Worm (Caenorhabditis elegans) whole organism, L2 larva: ENCODE results near the gene npr-27.

Source experiments
- C34F6.9 ChIP-seq: fragments of 150-350 bp; optimal IDR thresholded peaks from 2 replicates; lab custom pipeline; 2014; ENCODE audit warnings: missing biosample characterization, missing genetic modification characterization
- Y55F3AM.14 ChIP-seq: fragments of 200-800 bp; sonication (Bioruptor generic); optimal IDR thresholded peaks from 2 replicates; lab custom pipeline; 2018; ENCODE audit warnings: mild to moderate bottlenecking, missing genetic modification characterization, missing compliant biosample characterization
- ZK546.5 ChIP-seq: sonication (generic microtip); optimal IDR thresholded peaks from 2 replicates; lab custom pipeline; 2017; ENCODE audit warnings: missing biosample characterization, missing genetic modification characterization
- aly-2 ChIP-seq: fragments of 150-350 bp; optimal IDR thresholded peaks from 2 replicates; lab custom pipeline; 2014; ENCODE audit warnings: missing biosample characterization, missing genetic modification characterization
- ama-1 ChIP-seq: fragments of 150-350 bp; optimal IDR thresholded peaks from 2 replicates; lab custom pipeline; 2018; ENCODE audit warnings: inconsistent platforms
- blmp-1 ChIP-seq: sonication (generic microtip); optimal IDR thresholded peaks from 2 replicates; lab custom pipeline; 2017; ENCODE audit warnings: missing genetic modification characterization, mild to moderate bottlenecking, missing compliant biosample characterization, antibody characterized with exemption, moderate library complexity; ENCODE audit not compliant: insufficient read depth
- ceh-16 ChIP-seq: fragments of 150-350 bp; optimal IDR thresholded peaks from 2 replicates; lab custom pipeline; 2014; ENCODE audit warnings: missing biosample characterization, missing genetic modification characterization
- ceh-82 ChIP-seq: fragments of 150-350 bp; optimal IDR thresholded peaks from 2 replicates; lab custom pipeline; 2014; ENCODE audit warnings: missing biosample characterization, missing genetic modification characterization
- crh-2 ChIP-seq: sonication (generic microtip); optimal IDR thresholded peaks from 2 replicates; lab custom pipeline; 2017; ENCODE audit warnings: missing biosample characterization, missing genetic modification characterization
- dmd-4 ChIP-seq: sonication (generic microtip); optimal IDR thresholded peaks from 2 replicates; lab custom pipeline; 2017; ENCODE audit warnings: missing biosample characterization, missing genetic modification characterization
- egl-27 ChIP-seq: sonication (generic microtip); optimal IDR thresholded peaks from 3 replicates; lab custom pipeline; 2017; ENCODE audit warnings: missing biosample characterization, missing genetic modification reagents, missing genetic modification characterization
- elt-1 ChIP-seq: fragments of 150-350 bp; optimal IDR thresholded peaks from 2 replicates; lab custom pipeline; 2014; ENCODE audit warnings: missing biosample characterization, missing genetic modification characterization
- elt-3 ChIP-seq: sonication (generic microtip); optimal IDR thresholded peaks from 2 replicates; lab custom pipeline; 2017; ENCODE audit warnings: missing biosample characterization, missing genetic modification characterization
- lin-13 ChIP-seq: fragments of 150-350 bp; optimal IDR thresholded peaks from 2 replicates; lab custom pipeline; 2014; ENCODE audit warnings: missing biosample characterization, missing genetic modification reagents, missing genetic modification characterization
- lin-39 ChIP-seq: fragments of 150-350 bp; optimal IDR thresholded peaks from 2 replicates; lab custom pipeline; 2014; ENCODE audit warnings: missing biosample characterization, missing genetic modification reagents, missing genetic modification characterization
- nhr-10 ChIP-seq: sonication (generic microtip); optimal IDR thresholded peaks from 2 replicates; lab custom pipeline; 2017; ENCODE audit warnings: missing biosample characterization, missing genetic modification characterization
- nhr-11 ChIP-seq: fragments of 150-350 bp; optimal IDR thresholded peaks from 2 replicates; lab custom pipeline; 2014; ENCODE audit warnings: missing biosample characterization, missing genetic modification characterization
- nhr-12 ChIP-seq: fragments of 150-350 bp; optimal IDR thresholded peaks from 2 replicates; lab custom pipeline; 2014; ENCODE audit warnings: missing biosample characterization, missing genetic modification characterization
- nhr-129 ChIP-seq: fragments of 150-350 bp; optimal IDR thresholded peaks from 2 replicates; lab custom pipeline; 2014; ENCODE audit warnings: missing biosample characterization, missing genetic modification characterization
- nhr-21 ChIP-seq: fragments of 150-350 bp; optimal IDR thresholded peaks from 2 replicates; lab custom pipeline; 2014; ENCODE audit warnings: missing biosample characterization, missing genetic modification characterization
- nhr-23 ChIP-seq: fragments of 150-350 bp; optimal IDR thresholded peaks from 2 replicates; lab custom pipeline; 2014; ENCODE audit warnings: missing biosample characterization, missing genetic modification reagents, missing genetic modification characterization
- nhr-237 ChIP-seq: fragments of 150-350 bp; optimal IDR thresholded peaks from 2 replicates; lab custom pipeline; 2014; ENCODE audit warnings: missing biosample characterization, missing genetic modification characterization
- nhr-25 ChIP-seq: fragments of 150-350 bp; sonication (generic microtip); optimal IDR thresholded peaks from 3 replicates; lab custom pipeline; 2014; ENCODE audit warnings: missing biosample characterization, missing genetic modification characterization
- nhr-77 ChIP-seq: fragments of 150-350 bp; optimal IDR thresholded peaks from 2 replicates; lab custom pipeline; 2014; ENCODE audit warnings: missing biosample characterization, missing genetic modification characterization
- skn-1 ChIP-seq: sonication (generic microtip); optimal IDR thresholded peaks from 2 replicates; lab custom pipeline; 2017; ENCODE audit warnings: missing biosample characterization, missing genetic modification characterization
- sma-3 ChIP-seq: sonication (generic microtip); optimal IDR thresholded peaks from 2 replicates; lab custom pipeline; 2016; ENCODE audit warnings: missing genetic modification reagents, missing genetic modification characterization, missing compliant biosample characterization
- sma-9 ChIP-seq, 2 experiments: fragments of 150-350 bp in 1 of 2; sonication (generic microtip) in 1 of 2; optimal IDR thresholded peaks; 2 replicates each; lab custom pipeline; 2014 to 2016; ENCODE audit warnings: missing genetic modification characterization in 2 of 2, mild to moderate bottlenecking in 1 of 2, missing biosample characterization in 1 of 2, missing compliant biosample characterization in 1 of 2, missing genetic modification reagents in 1 of 2, moderate library complexity in 1 of 2
- snpc-4 ChIP-seq: fragments of 150-350 bp; optimal IDR thresholded peaks from 2 replicates; lab custom pipeline; 2014; ENCODE audit warnings: missing biosample characterization, missing genetic modification characterization
- unc-39 ChIP-seq: fragments of 150-350 bp; optimal IDR thresholded peaks from 2 replicates; lab custom pipeline; 2014; ENCODE audit warnings: missing biosample characterization, missing genetic modification characterization
- unc-55 ChIP-seq: fragments of 150-350 bp; sonication (generic microtip); optimal IDR thresholded peaks from 3 replicates; lab custom pipeline; 2014; ENCODE audit warnings: missing biosample characterization, missing genetic modification reagents, missing genetic modification characterization
- zag-1 ChIP-seq: fragments of 150-350 bp; optimal IDR thresholded peaks from 2 replicates; lab custom pipeline; 2014; ENCODE audit warnings: missing biosample characterization, missing genetic modification characterization
- ztf-1 ChIP-seq: fragments of 200-800 bp; sonication (Bioruptor generic); conservative IDR thresholded peaks from 2 replicates; pipeline ENCODE4 v1.3.6; 2022; ENCODE audit warnings: missing genetic modification characterization, missing compliant biosample characterization
- ztf-11 ChIP-seq: sonication (generic microtip); optimal IDR thresholded peaks from 2 replicates; lab custom pipeline; 2017; ENCODE audit warnings: missing biosample characterization, missing genetic modification characterization
- ztf-4 ChIP-seq: fragments of 150-350 bp; optimal IDR thresholded peaks from 2 replicates; lab custom pipeline; 2014; ENCODE audit warnings: missing biosample characterization, missing genetic modification characterization

Gene npr-27

ce11 chrIV:7291957-7292356 lies 13.5 kb upstream of the npr-27 start, which contains the start of gene F42C5.4:
F42C5.4 (minus strand) TSS chrIV:7292127.
- TF ChIP-seq dmd-4 (tag; lab: Kevin White, UChicago) (no peak), C34F6.9 (no peak), lin-13 (no peak), ceh-16 (tag; lab: Kevin White, UChicago) (no peak), lin-39 (no peak), elt-3 (tag; lab: Kevin White, UChicago) (no peak), nhr-11 (tag; lab: Kevin White, UChicago) (no peak), nhr-77 (no peak), ztf-11 (tag; lab: Kevin White, UChicago) (no peak), sma-9 (GFP tag; optimal IDR thresholded peaks at IDR 0.05; lab: Kevin White, UChicago) (no peak), sma-9 (tag; optimal IDR thresholded peaks at IDR 0.05; lab: Kevin White, UChicago) (no peak), nhr-21 (tag; lab: Kevin White, UChicago) (no peak), nhr-12 (no peak), blmp-1 (tag; lab: Kevin White, UChicago) (no peak)

- TF ChIP-seq egl-27 (tag; lab: Kevin White, UChicago): no peak
- no peak for TF ChIP-seq nhr-129 (tag; lab: Kevin White, UChicago)
- no peak for TF ChIP-seq nhr-25 (tag; lab: Kevin White, UChicago)
Measured at ce11 chrIV:7294121-7294520, 11.3 kb upstream of the npr-27 start, which contains the start of gene F42C5.5. F42C5.5 (minus strand) TSS chrIV:7294221.

- no peak for TF ChIP-seq unc-39 (tag; lab: Kevin White, UChicago)
- TF ChIP-seq snpc-4: no peak
- no peak for TF ChIP-seq ceh-16 (tag; lab: Kevin White, UChicago)
- no peak for TF ChIP-seq skn-1
- no peak for TF ChIP-seq zag-1 (tag; lab: Kevin White, UChicago)
- TF ChIP-seq unc-55 (GFP tag; lab: Kevin White, UChicago): no peak
- TF ChIP-seq ama-1 (lab: Kevin White, UChicago): no peak
- no peak for TF ChIP-seq sma-3
Measured at ce11 chrIV:7301481-7301880, 3.9 kb upstream of the npr-27 start.

DNA sequence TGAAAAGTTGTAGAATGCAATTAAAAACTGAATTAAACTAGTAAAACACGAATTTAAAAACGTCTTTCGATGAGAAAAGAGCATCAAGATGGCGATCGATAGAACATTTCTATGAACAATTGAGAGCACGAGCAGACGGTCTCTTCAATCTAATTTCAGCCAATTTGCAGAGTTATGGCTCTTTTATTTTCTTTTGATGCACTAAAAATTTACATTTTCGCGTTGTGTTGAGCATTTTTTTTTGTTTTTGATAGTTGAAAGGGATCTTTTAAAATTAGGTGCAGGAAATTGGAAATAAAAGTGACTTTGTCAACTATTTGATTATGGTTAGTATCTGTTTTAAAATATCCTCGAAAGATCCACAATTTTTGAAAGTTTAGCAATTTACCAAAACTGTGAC lies 3.5 kb downstream of the npr-27 start, which contains the start of gene F42C5.6:
Gene F42C5.6, minus strand, starts transcription at position 101 of the 400 bp plus-strand sequence.
- TF ChIP-seq elt-1 (tag; lab: Kevin White, UChicago): no peak
- TF ChIP-seq nhr-237 (tag; lab: Kevin White, UChicago): no peak
- TF ChIP-seq ztf-1 (GFP tag; lab: Robert Waterston, UW): no peak
- no peak for TF ChIP-seq lin-13
- TF ChIP-seq C34F6.9: no peak
- TF ChIP-seq lin-39: no peak
- no peak for TF ChIP-seq ama-1 (lab: Kevin White, UChicago)
- no peak for TF ChIP-seq ceh-82 (tag; lab: Kevin White, UChicago)
- no peak for TF ChIP-seq Y55F3AM.14 (GFP tag; lab: Kevin White, UChicago)
- TF ChIP-seq ZK546.5 (tag; lab: Kevin White, UChicago): no peak
- no peak for TF ChIP-seq ztf-4
- no peak for TF ChIP-seq nhr-129 (tag; lab: Kevin White, UChicago)
- TF ChIP-seq nhr-10 (tag; lab: Kevin White, UChicago): no peak
- TF ChIP-seq ztf-11 (tag; lab: Kevin White, UChicago): no peak
- no peak for TF ChIP-seq zag-1 (tag; lab: Kevin White, UChicago)
- TF ChIP-seq, all 48 proteins: peak for 0

DNA sequence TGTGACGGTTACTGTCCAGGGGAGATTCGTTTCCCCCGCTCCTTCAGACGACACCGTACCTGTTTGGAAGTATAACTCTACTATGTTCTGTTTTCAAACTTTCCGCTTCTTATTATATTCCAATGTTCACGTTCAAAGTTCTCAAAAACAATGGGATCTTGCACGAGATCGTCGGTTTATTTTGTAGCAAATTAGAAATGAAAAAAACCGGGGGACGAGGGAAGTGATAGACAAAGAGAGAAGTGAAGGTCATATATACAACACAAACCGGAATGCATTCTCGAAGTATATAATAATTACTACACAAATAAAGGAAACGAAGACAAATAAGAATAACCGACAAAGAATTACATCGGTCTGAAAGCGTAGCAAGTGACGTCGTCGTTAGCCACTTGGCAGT lies 4.3 kb downstream of the npr-27 start:
- TF ChIP-seq nhr-23 (tag; lab: Kevin White, UChicago): no peak
- TF ChIP-seq aly-2 (tag; lab: Kevin White, UChicago): no peak
- TF ChIP-seq nhr-25 (tag; lab: Kevin White, UChicago): peak; percentile 65
- TF ChIP-seq crh-2 (tag; lab: Kevin White, UChicago): peak; percentile 19
- TF ChIP-seq ztf-4: no peak

DNA sequence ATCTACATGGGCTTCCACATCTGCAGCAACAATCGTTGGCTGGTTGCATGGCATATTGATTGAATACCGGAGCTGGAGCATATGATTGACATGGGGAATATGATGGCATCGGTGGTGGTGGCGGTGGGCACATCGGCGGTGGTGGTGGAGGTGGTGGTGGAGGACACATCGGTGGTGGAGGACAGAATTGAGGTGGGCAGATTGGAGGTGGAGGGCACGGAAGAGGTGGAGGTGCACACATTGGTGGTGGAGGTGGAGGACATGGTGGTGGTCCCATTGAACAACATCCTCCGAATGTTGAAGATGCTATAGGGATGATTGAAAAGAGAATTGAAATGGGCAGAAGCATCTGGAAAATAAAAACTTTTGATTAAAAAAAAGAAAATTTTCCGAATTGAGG lies 5.0 kb downstream of the npr-27 start, which contains the start of gene grl-4:
Gene grl-4, minus strand, starts transcription at position 351 of the 400 bp plus-strand sequence.
- TF ChIP-seq Y55F3AM.14 (GFP tag; lab: Kevin White, UChicago): peak; percentile 3
- TF ChIP-seq elt-3 (tag; lab: Kevin White, UChicago): no peak
- no peak for TF ChIP-seq snpc-4
